Worm (Caenorhabditis elegans) whole organism, midembryonic: ENCODE results near the gene srbc-78.

ENCODE experiments used
- T22C8.4 ChIP-seq: fragments of 200-800 bp; sonication (Bioruptor generic); IDR thresholded peaks from 2 replicates; pipeline ENCODE4 v1.3.6; 2022; ENCODE audit warnings: missing genetic modification characterization, missing compliant biosample characterization
- flt-1 ChIP-seq: fragments of 200-800 bp; sonication (Bioruptor generic); IDR thresholded peaks from 2 replicates; pipeline ENCODE4 v1.3.6; 2022; ENCODE audit warnings: missing genetic modification characterization, missing compliant biosample characterization
- klf-2 ChIP-seq: fragments of 200-800 bp; sonication (Bioruptor generic); conservative IDR thresholded peaks from 2 replicates; pipeline ENCODE4 v1.3.6; 2022; ENCODE audit warnings: missing genetic modification reagents, missing genetic modification characterization, missing compliant biosample characterization
- med-1 ChIP-seq: sonication (generic microtip); optimal IDR thresholded peaks from 2 replicates; lab custom pipeline; 2017; ENCODE audit warnings: missing genetic modification characterization, mild to moderate bottlenecking, missing compliant biosample characterization, antibody characterized with exemption, missing genetic modification reagents; ENCODE audit not compliant: insufficient read depth
- ref-1 ChIP-seq: fragments of 200-800 bp; sonication (Bioruptor generic); conservative IDR thresholded peaks from 2 replicates; pipeline ENCODE4 v1.3.6; 2022; ENCODE audit warnings: missing genetic modification reagents, missing genetic modification characterization, missing compliant biosample characterization
- tab-1 ChIP-seq: fragments of 200-800 bp; sonication (Bioruptor generic); IDR thresholded peaks from 2 replicates; pipeline ENCODE4 v1.3.6; 2022; ENCODE audit warnings: missing genetic modification characterization, missing compliant biosample characterization
- ztf-23 ChIP-seq: fragments of 200-800 bp; sonication (Bioruptor generic); IDR thresholded peaks from 2 replicates; pipeline ENCODE4 v1.3.6; 2022; ENCODE audit warnings: missing genetic modification reagents, missing genetic modification characterization, missing compliant biosample characterization
- ztf-29 ChIP-seq: fragments of 200-800 bp; sonication (Bioruptor generic); IDR thresholded peaks from 2 replicates; pipeline ENCODE4 v1.3.6; 2022; ENCODE audit warnings: missing genetic modification reagents, missing genetic modification characterization, missing compliant biosample characterization

DNA sequence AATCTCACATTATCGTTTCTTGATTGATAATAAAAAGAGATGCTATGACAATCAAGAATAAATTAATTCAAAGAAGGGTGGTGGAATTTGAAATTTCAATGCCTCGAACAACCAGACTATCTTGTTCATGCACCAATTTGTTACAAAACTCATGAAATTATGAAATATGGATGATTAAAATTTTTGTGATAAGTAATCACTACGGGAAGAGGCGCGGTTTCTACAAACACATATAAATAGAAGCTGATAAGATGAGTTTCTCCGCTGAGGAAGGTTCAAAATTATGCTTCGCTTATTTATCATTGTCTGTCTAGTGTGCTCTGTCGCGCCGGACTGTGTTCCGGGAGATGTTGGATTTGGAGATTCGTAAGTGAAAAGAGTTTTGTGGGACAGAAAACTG lies 25.5 kb upstream of the srbc-78 start:
- TF ChIP-seq med-1 (GFP tag; lab: Kevin White, UChicago) = no peak
- TF ChIP-seq klf-2 = no peak
- no peak for TF ChIP-seq ref-1
- no peak for TF ChIP-seq ztf-23 (GFP tag; lab: Robert Waterston, UW)
- TF ChIP-seq tab-1 (GFP tag; lab: Robert Waterston, UW) = no peak
- no peak for TF ChIP-seq T22C8.4 (GFP tag; lab: Robert Waterston, UW)
- TF ChIP-seq ztf-29 (GFP tag; lab: Robert Waterston, UW) = no peak
- TF ChIP-seq flt-1 = no peak
